Worm (Caenorhabditis elegans) whole organism, midembryonic: Measurements from ENCODE around the gene B0395.3.

Experiments
- T22C8.4 ChIP-seq: fragments of 200-800 bp; sonication (Bioruptor generic); IDR thresholded peaks from 2 replicates; pipeline ENCODE4 v1.3.6; 2022; ENCODE audit warnings: missing genetic modification characterization, missing compliant biosample characterization
- cog-1 ChIP-seq: sonication (generic microtip); optimal IDR thresholded peaks from 2 replicates; lab custom pipeline; 2016; ENCODE audit warnings: missing genetic modification characterization, missing compliant biosample characterization
- flt-1 ChIP-seq: fragments of 200-800 bp; sonication (Bioruptor generic); IDR thresholded peaks from 2 replicates; pipeline ENCODE4 v1.3.6; 2022; ENCODE audit warnings: missing genetic modification characterization, missing compliant biosample characterization
- klf-2 ChIP-seq: fragments of 200-800 bp; sonication (Bioruptor generic); conservative IDR thresholded peaks from 2 replicates; pipeline ENCODE4 v1.3.6; 2022; ENCODE audit warnings: missing genetic modification reagents, missing genetic modification characterization, missing compliant biosample characterization
- med-1 ChIP-seq: sonication (generic microtip); optimal IDR thresholded peaks from 2 replicates; lab custom pipeline; 2017; ENCODE audit warnings: missing genetic modification characterization, mild to moderate bottlenecking, missing compliant biosample characterization, antibody characterized with exemption, missing genetic modification reagents; ENCODE audit not compliant: insufficient read depth
- ref-1 ChIP-seq: fragments of 200-800 bp; sonication (Bioruptor generic); conservative IDR thresholded peaks from 2 replicates; pipeline ENCODE4 v1.3.6; 2022; ENCODE audit warnings: missing genetic modification reagents, missing genetic modification characterization, missing compliant biosample characterization
- tab-1 ChIP-seq: fragments of 200-800 bp; sonication (Bioruptor generic); IDR thresholded peaks from 2 replicates; pipeline ENCODE4 v1.3.6; 2022; ENCODE audit warnings: missing genetic modification characterization, missing compliant biosample characterization
- ztf-23 ChIP-seq: fragments of 200-800 bp; sonication (Bioruptor generic); IDR thresholded peaks from 2 replicates; pipeline ENCODE4 v1.3.6; 2022; ENCODE audit warnings: missing genetic modification reagents, missing genetic modification characterization, missing compliant biosample characterization
- ztf-29 ChIP-seq: fragments of 200-800 bp; sonication (Bioruptor generic); IDR thresholded peaks from 2 replicates; pipeline ENCODE4 v1.3.6; 2022; ENCODE audit warnings: missing genetic modification reagents, missing genetic modification characterization, missing compliant biosample characterization

DNA sequence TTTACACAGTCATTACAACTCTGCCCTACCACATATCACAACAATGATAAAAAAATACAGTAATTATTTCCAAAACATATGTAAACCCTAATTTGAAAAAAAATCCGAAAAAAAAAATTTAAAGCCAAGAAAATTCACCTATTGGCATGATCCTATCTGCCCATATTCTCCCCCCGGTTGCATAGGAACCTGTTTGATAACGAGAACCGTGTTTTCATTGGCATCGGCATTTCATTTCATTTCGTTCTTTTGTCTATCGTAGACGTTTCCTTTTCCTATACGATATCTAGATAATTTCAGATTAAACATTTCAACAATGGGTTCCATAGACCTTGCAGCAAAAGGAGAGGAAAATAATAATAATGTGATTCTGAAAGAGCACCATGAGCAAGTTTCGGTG lies 9.6 kb downstream of the B0395.3 start, which contains the start of gene mboa-1:
- TF ChIP-seq med-1 (GFP tag; lab: Kevin White, UChicago) (no peak), klf-2 (GFP tag; lab: Robert Waterston, UW) (no peak), cog-1 (tag; lab: Kevin White, UChicago) (no peak), flt-1 (GFP tag; lab: Robert Waterston, UW) (no peak), T22C8.4 (GFP tag; lab: Robert Waterston, UW) (no peak), ref-1 (no peak), ztf-29 (GFP tag; lab: Robert Waterston, UW) (no peak), ztf-23 (GFP tag; lab: Robert Waterston, UW) (no peak), tab-1 (no peak)
